Worm (Caenorhabditis elegans) whole organism, L4 larva: ENCODE data around the gene thoc-7.

ENCODE experiments used
- T26A8.4 ChIP-seq: fragments of 200-800 bp; sonication (Bioruptor generic); IDR thresholded peaks from 2 replicates; pipeline ENCODE4 v1.3.6; 2022; ENCODE audit warnings: missing genetic modification characterization, missing compliant biosample characterization
- ama-1 ChIP-seq: fragments of 150-350 bp; optimal IDR thresholded peaks from 2 replicates; lab custom pipeline; 2014; ENCODE audit warnings: inconsistent platforms, mixed read lengths
- attf-4 ChIP-seq: sonication (generic microtip); optimal IDR thresholded peaks from 3 replicates; lab custom pipeline; 2017; ENCODE audit warnings: missing biosample characterization, missing genetic modification characterization
- ceh-28 ChIP-seq: fragments of 150-350 bp; optimal IDR thresholded peaks from 2 replicates; lab custom pipeline; 2014; ENCODE audit warnings: missing biosample characterization, missing genetic modification reagents, missing genetic modification characterization
- ceh-32 ChIP-seq: sonication (generic microtip); optimal IDR thresholded peaks from 2 replicates; lab custom pipeline; 2016; ENCODE audit warnings: mild to moderate bottlenecking, missing genetic modification characterization, missing compliant biosample characterization; ENCODE audit not compliant: poor library complexity
- ceh-44 ChIP-seq: fragments of 200-800 bp; sonication (Bioruptor generic); IDR thresholded peaks from 2 replicates; pipeline ENCODE4 v1.3.6; 2022; ENCODE audit warnings: missing genetic modification reagents, missing genetic modification characterization, missing compliant biosample characterization
- ces-1 ChIP-seq: fragments of 150-350 bp; sonication (generic microtip); optimal IDR thresholded peaks from 4 replicates; lab custom pipeline; 2014; ENCODE audit warnings: missing biosample characterization, missing genetic modification reagents, missing genetic modification characterization
- cey-2 ChIP-seq: sonication (generic microtip); optimal IDR thresholded peaks from 3 replicates; lab custom pipeline; 2017; ENCODE audit warnings: missing genetic modification characterization, mild to moderate bottlenecking, missing compliant biosample characterization, antibody characterized with exemption, borderline replicate concordance; ENCODE audit not compliant: insufficient read depth
- ctbp-1 ChIP-seq: fragments of 200-800 bp; sonication (Bioruptor generic); IDR thresholded peaks from 2 replicates; pipeline ENCODE4 v1.3.6; 2022; ENCODE audit warnings: missing genetic modification reagents, missing genetic modification characterization, missing compliant biosample characterization
- daf-16 ChIP-seq, 3 experiments: sonication (generic microtip); optimal IDR thresholded peaks; 2 replicates each; lab custom pipeline; 2016 to 2017; ENCODE audit warnings: missing genetic modification characterization in 3 of 3, missing genetic modification reagents in 3 of 3, mild to moderate bottlenecking in 2 of 3, missing compliant biosample characterization in 2 of 3, missing biosample characterization in 1 of 3, moderate library complexity in 1 of 3
- dmd-6 ChIP-seq: fragments of 200-800 bp; sonication (Bioruptor generic); IDR thresholded peaks from 2 replicates; pipeline ENCODE4 v1.3.6; 2022; ENCODE audit warnings: missing genetic modification reagents, missing genetic modification characterization, missing compliant biosample characterization
- dmd-8 ChIP-seq: fragments of 200-800 bp; sonication (Bioruptor generic); IDR thresholded peaks from 2 replicates; pipeline ENCODE4 v1.3.6; 2022; ENCODE audit warnings: missing genetic modification characterization, missing compliant biosample characterization
- gei-8 ChIP-seq: fragments of 200-800 bp; sonication (Bioruptor generic); optimal IDR thresholded peaks from 2 replicates; lab custom pipeline; 2018; ENCODE audit warnings: mild to moderate bottlenecking, missing genetic modification characterization, missing compliant biosample characterization
- hlh-30 ChIP-seq: sonication (generic microtip); optimal IDR thresholded peaks from 2 replicates; lab custom pipeline; 2017; ENCODE audit warnings: antibody characterized with exemption, mild to moderate bottlenecking, missing genetic modification characterization, missing compliant biosample characterization; ENCODE audit not compliant: insufficient read depth
- hmg-1.1 ChIP-seq: fragments of 200-800 bp; sonication (Bioruptor generic); IDR thresholded peaks from 2 replicates; pipeline ENCODE4 v1.3.6; 2022; ENCODE audit warnings: missing genetic modification reagents, missing genetic modification characterization, missing compliant biosample characterization
- lim-7 ChIP-seq: fragments of 200-800 bp; sonication (Bioruptor generic); IDR thresholded peaks from 2 replicates; pipeline ENCODE4 v1.3.6; 2022; ENCODE audit warnings: missing genetic modification characterization, missing compliant biosample characterization
- lin-1 ChIP-seq: fragments of 200-800 bp; sonication (Bioruptor generic); IDR thresholded peaks from 2 replicates; pipeline ENCODE4 v1.3.6; 2022; ENCODE audit warnings: missing genetic modification reagents, missing genetic modification characterization, missing compliant biosample characterization
- lin-38 ChIP-seq: fragments of 200-800 bp; sonication (Bioruptor generic); IDR thresholded peaks from 2 replicates; pipeline ENCODE4 v1.3.6; 2022; ENCODE audit warnings: missing genetic modification reagents, missing genetic modification characterization, missing compliant biosample characterization
- lin-39 ChIP-seq: fragments of 150-350 bp; optimal IDR thresholded peaks from 2 replicates; lab custom pipeline; 2014; ENCODE audit warnings: missing biosample characterization, missing genetic modification reagents, missing genetic modification characterization
- lir-3 ChIP-seq: sonication (generic microtip); optimal IDR thresholded peaks from 2 replicates; lab custom pipeline; 2016; ENCODE audit warnings: mild to moderate bottlenecking, missing genetic modification characterization, missing compliant biosample characterization
- madf-9 ChIP-seq: fragments of 200-800 bp; sonication (Bioruptor generic); conservative IDR thresholded peaks from 2 replicates; pipeline ENCODE4 v1.3.6; 2022; ENCODE audit warnings: missing genetic modification reagents, missing genetic modification characterization, missing compliant biosample characterization
- mdt-29 ChIP-seq: fragments of 200-800 bp; sonication (Bioruptor generic); IDR thresholded peaks from 2 replicates; pipeline ENCODE4 v1.3.6; 2022; ENCODE audit warnings: missing genetic modification reagents, missing genetic modification characterization, missing compliant biosample characterization
- mes-2 ChIP-seq: sonication (generic microtip); optimal IDR thresholded peaks from 2 replicates; lab custom pipeline; 2016; ENCODE audit warnings: missing genotype, mild to moderate bottlenecking, missing genetic modification characterization, missing compliant biosample characterization; ENCODE audit not compliant: poor library complexity, severe bottlenecking
- mxl-2 ChIP-seq: fragments of 200-800 bp; sonication (Bioruptor generic); conservative IDR thresholded peaks from 2 replicates; pipeline ENCODE4 v1.3.6; 2022; ENCODE audit warnings: missing genetic modification reagents, missing genetic modification characterization, missing compliant biosample characterization
- mxl-3 ChIP-seq: fragments of 200-800 bp; sonication (Bioruptor generic); optimal IDR thresholded peaks from 2 replicates; lab custom pipeline; 2018; ENCODE audit warnings: mild to moderate bottlenecking, missing genetic modification characterization, missing compliant biosample characterization
- nhr-10 ChIP-seq: fragments of 150-350 bp; optimal IDR thresholded peaks from 2 replicates; lab custom pipeline; 2014; ENCODE audit warnings: missing biosample characterization, missing genetic modification characterization
- nhr-11 ChIP-seq: fragments of 150-350 bp; optimal IDR thresholded peaks from 2 replicates; lab custom pipeline; 2014; ENCODE audit warnings: missing biosample characterization, missing genetic modification characterization
- nhr-25 ChIP-seq: sonication (generic microtip); optimal IDR thresholded peaks from 2 replicates; lab custom pipeline; 2017; ENCODE audit warnings: missing genetic modification characterization, mild to moderate bottlenecking, missing compliant biosample characterization, antibody characterized with exemption, moderate library complexity, borderline replicate concordance; ENCODE audit not compliant: insufficient read depth
- nhr-28 ChIP-seq: fragments of 150-350 bp; optimal IDR thresholded peaks from 2 replicates; lab custom pipeline; 2014; ENCODE audit warnings: missing biosample characterization, missing genetic modification characterization
- pha-4 ChIP-seq, 2 experiments: fragments of 150-350 bp in 1 of 2; fragments of 200-800 bp in 1 of 2; sonication (Bioruptor generic) in 1 of 2; IDR thresholded peaks in 1 of 2; optimal IDR thresholded peaks in 1 of 2; 2 replicates each; pipeline versions ENCODE4 v1.3.6 to Lab custom; 2014 to 2022; ENCODE audit warnings: missing genetic modification characterization in 2 of 2, missing genetic modification reagents in 2 of 2, missing biosample characterization in 1 of 2, missing compliant biosample characterization in 1 of 2
- rbr-2 ChIP-seq: sonication (generic microtip); optimal IDR thresholded peaks from 2 replicates; lab custom pipeline; 2016; ENCODE audit warnings: missing genotype, missing genetic modification characterization, missing compliant biosample characterization
- saeg-2 ChIP-seq: fragments of 200-800 bp; sonication (Bioruptor generic); IDR thresholded peaks from 2 replicates; pipeline ENCODE4 v1.3.6; 2022; ENCODE audit warnings: missing genetic modification reagents, missing genetic modification characterization, missing compliant biosample characterization
- sdz-12 ChIP-seq: fragments of 200-800 bp; sonication (Bioruptor generic); optimal IDR thresholded peaks from 2 replicates; lab custom pipeline; 2018; ENCODE audit warnings: mild to moderate bottlenecking, missing genetic modification characterization, missing compliant biosample characterization
- skn-1 ChIP-seq: fragments of 150-350 bp; optimal IDR thresholded peaks from 2 replicates; lab custom pipeline; 2014; ENCODE audit warnings: missing biosample characterization, missing genetic modification characterization
- snpc-1.2 ChIP-seq: fragments of 200-800 bp; sonication (Bioruptor generic); IDR thresholded peaks from 2 replicates; pipeline ENCODE4 v1.3.6; 2022; ENCODE audit warnings: missing genetic modification reagents, missing genetic modification characterization, missing compliant biosample characterization
- tag-97 ChIP-seq: fragments of 200-800 bp; sonication (Bioruptor generic); IDR thresholded peaks from 2 replicates; pipeline ENCODE4 v1.3.6; 2022; ENCODE audit warnings: missing genetic modification characterization, missing compliant biosample characterization
- zfp-2 ChIP-seq: sonication (generic microtip); optimal IDR thresholded peaks from 2 replicates; lab custom pipeline; 2016; ENCODE audit warnings: mild to moderate bottlenecking, missing genetic modification characterization, missing compliant biosample characterization
- ztf-7 ChIP-seq: fragments of 150-350 bp; optimal IDR thresholded peaks from 2 replicates; lab custom pipeline; 2014; ENCODE audit warnings: missing biosample characterization, missing genetic modification characterization

The thoc-7 gene

DNA sequence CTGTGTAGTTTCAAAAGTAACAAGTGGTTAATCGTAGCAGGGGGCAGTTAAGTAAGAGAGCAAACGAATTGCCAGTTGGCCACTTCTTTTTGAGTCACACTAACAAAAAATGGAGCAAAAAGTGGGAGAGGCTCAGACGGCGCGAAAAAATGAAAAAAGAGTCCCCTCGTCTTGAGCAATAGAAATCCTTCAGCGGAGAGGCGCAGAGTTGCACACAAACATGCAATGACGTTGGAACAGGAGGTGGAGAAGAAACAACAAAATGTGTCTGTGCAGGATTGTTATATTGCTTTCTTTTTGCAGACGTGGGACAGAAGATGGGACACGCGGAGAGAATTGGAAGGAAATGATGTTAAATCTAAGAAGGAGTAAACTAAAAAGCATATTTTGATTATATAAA lies 4.8 kb upstream of the thoc-7 start (continued):
- TF ChIP-seq mxl-2 = no peak
- TF ChIP-seq nhr-25 (tag; lab: Kevin White, UChicago) = no peak
- no peak for TF ChIP-seq cey-2 (tag; lab: Kevin White, UChicago)
- TF ChIP-seq hlh-30 (tag; lab: Kevin White, UChicago) = peak; percentile 44
- 0 out of 2 replicates have a peak, but pooled peaks have one; percentile 20 for TF ChIP-seq ctbp-1 (GFP tag; lab: Robert Waterston, UW)
- no peak for TF ChIP-seq mdt-29 (GFP tag; lab: Robert Waterston, UW)
- TF ChIP-seq sdz-12 (GFP tag; lab: Kevin White, UChicago) = no peak
- no peak for TF ChIP-seq ama-1
- no peak for TF ChIP-seq dmd-8 (GFP tag; lab: Robert Waterston, UW)

DNA sequence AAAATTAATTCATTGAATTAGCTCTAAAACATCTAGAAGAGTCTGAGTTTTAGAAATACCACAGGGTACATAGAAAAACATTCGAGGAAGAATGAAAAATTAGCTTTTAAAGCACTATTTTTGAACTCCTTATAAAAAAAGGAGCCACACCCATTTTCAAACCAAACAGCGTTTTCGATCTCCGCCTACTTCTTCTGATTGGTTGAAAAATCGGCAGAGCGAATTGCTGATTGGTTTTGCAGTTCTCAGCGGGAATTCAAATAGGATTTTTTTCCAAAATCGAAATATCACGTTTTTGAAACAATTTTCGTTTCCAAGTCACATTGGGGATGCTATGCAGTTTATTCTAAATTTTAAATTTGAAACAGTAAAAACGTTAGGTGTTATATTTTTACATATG lies 4.4 kb upstream of the thoc-7 start:
- no peak for TF ChIP-seq hmg-1.1 (GFP tag; lab: Robert Waterston, UW)
- TF ChIP-seq daf-16 (GFP tag; optimal IDR thresholded peaks at IDR 0.05; lab: Kevin White, UChicago) = no peak
- TF ChIP-seq daf-16 (tag; optimal IDR thresholded peaks at IDR 0.05; lab: Kevin White, UChicago) = no peak
- no peak for TF ChIP-seq lin-1 (GFP tag; lab: Robert Waterston, UW)
- TF ChIP-seq tag-97 (GFP tag; lab: Robert Waterston, UW) = no peak
- TF ChIP-seq lin-38 (GFP tag; lab: Robert Waterston, UW) = no peak
- TF ChIP-seq mes-2 (tag; lab: Kevin White, UChicago) = no peak
- no peak for TF ChIP-seq ces-1 (GFP tag; lab: Kevin White, UChicago)
- TF ChIP-seq snpc-1.2 (GFP tag; lab: Robert Waterston, UW) = no peak
- no peak for TF ChIP-seq lim-7 (GFP tag; lab: Robert Waterston, UW)
- TF ChIP-seq lir-3 (tag; lab: Kevin White, UChicago) = no peak
- no peak for TF ChIP-seq attf-4 (tag; lab: Kevin White, UChicago)
- no peak for TF ChIP-seq dmd-6 (GFP tag; lab: Robert Waterston, UW)
- no peak for TF ChIP-seq ceh-32 (tag; lab: Kevin White, UChicago)
- TF ChIP-seq gei-8 (GFP tag; lab: Kevin White, UChicago) = no peak
- no peak for TF ChIP-seq mxl-3 (GFP tag; lab: Kevin White, UChicago)
- TF ChIP-seq lin-39 (tag; lab: Kevin White, UChicago) = no peak
- TF ChIP-seq nhr-28 (tag; lab: Kevin White, UChicago) = no peak
- TF ChIP-seq ztf-7 (tag; lab: Kevin White, UChicago) = no peak
- TF ChIP-seq T26A8.4 = no peak

DNA sequence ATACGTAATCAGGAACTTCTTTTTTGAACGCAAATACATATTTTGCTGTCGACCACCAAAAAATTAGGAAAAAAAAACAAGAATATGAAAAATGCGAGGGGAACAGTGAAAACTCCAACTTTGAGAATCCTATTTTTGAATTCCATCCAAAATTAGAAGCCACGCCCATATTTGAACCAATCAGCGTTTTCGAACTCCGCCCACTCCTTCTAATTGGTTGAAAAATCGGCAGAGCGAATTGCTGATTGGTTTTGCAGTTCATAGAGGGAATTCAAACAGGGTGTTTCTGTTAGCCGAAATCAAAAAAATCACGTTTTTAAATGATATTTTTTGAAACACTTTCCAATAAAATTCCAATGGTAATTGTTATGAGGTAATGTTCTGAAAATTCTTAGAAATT lies 3.8 kb upstream of the thoc-7 start:
- no peak for TF ChIP-seq nhr-11
- no peak for TF ChIP-seq mes-2 (tag; lab: Kevin White, UChicago)
- TF ChIP-seq saeg-2 (GFP tag; lab: Robert Waterston, UW) = no peak
- TF ChIP-seq mxl-3 (GFP tag; lab: Kevin White, UChicago) = no peak
- no peak for TF ChIP-seq madf-9 (GFP tag; lab: Robert Waterston, UW)
- TF ChIP-seq nhr-10 (tag; lab: Kevin White, UChicago) = no peak
- no peak for TF ChIP-seq rbr-2
- no peak for TF ChIP-seq skn-1 (tag; lab: Kevin White, UChicago)
- TF ChIP-seq lin-1 (GFP tag; lab: Robert Waterston, UW) = no peak
- no peak for TF ChIP-seq sdz-12 (GFP tag; lab: Kevin White, UChicago)
- TF ChIP-seq ceh-44 (GFP tag; lab: Robert Waterston, UW) = no peak
- TF ChIP-seq zfp-2 (tag; lab: Kevin White, UChicago) = no peak
- TF ChIP-seq mxl-2 = no peak
- TF ChIP-seq pha-4 (GFP tag; IDR thresholded peaks at IDR 0.05; lab: Robert Waterston, UW) = no peak
- no peak for TF ChIP-seq pha-4 (tag; optimal IDR thresholded peaks at IDR 0.05; lab: Kevin White, UChicago)
- TF ChIP-seq ceh-28 (tag; lab: Kevin White, UChicago) = no peak
